Fruit fly (Drosophila melanogaster) whole organism, pupa: Measurements from ENCODE around the gene ND-23.

Experiments used
- CG8159 ChIP-seq: fragments of 200-800 bp; sonication (Bioruptor generic); optimal IDR thresholded peaks from 3 replicates; lab custom pipeline; 2018; ENCODE audit warnings: missing biosample characterization, mild to moderate bottlenecking, missing genetic modification characterization, moderate library complexity
- CG8301 ChIP-seq: fragments of 200-800 bp; sonication (Bioruptor generic); optimal IDR thresholded peaks from 2 replicates; lab custom pipeline; 2018; ENCODE audit warnings: missing biosample characterization, mild to moderate bottlenecking, missing genetic modification characterization

DNA sequence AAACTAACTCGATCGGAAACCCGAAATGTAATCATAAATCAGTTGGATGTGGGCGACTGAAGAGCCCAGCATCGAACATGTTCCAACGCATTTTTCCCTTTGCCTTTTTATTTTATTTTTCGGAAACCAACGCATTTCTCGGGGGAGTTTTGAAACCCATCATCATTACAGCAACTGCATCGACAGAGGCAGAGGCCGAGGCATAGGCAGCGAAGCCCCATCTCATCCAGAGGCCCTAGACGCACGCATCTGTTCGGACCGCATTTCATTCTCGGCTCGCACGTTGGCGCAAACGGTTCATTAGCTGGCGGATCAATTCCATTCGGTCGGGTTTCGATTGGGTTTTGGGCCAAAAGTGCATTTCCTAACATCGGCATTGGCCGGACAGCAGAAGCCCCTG lies 11.4 kb downstream of the ND-23 start, which contains the start of gene CG4576:
- TF ChIP-seq CG8301 (tag; lab: Kevin White, UChicago) (no peak), CG8159 (tag; lab: Kevin White, UChicago) (no peak)
